Fruit fly (Drosophila melanogaster): Measurements from ENCODE around the gene CG43924.
"Not testable (repeated sequence)": the region's sequence is repeated elsewhere in the genome, so short reads cannot be mapped to it uniquely, and the experiment has no call there.

CG43924 gene

dm6 chr2L:15742976-15743375 is 32.1 kb upstream of the CG43924 start:
- TF ChIP-seq Pif1B (GFP tag; optimal IDR thresholded peaks at IDR 0.05) (no peak), CG14655 (GFP tag; optimal IDR thresholded peaks at IDR 0.05) (no peak), gl (tag; optimal IDR thresholded peaks at IDR 0.05) (no peak), CG4496 (GFP tag; IDR thresholded peaks at IDR 0.05) (no peak), Snoo (tag; optimal IDR thresholded peaks at IDR 0.05) (no peak), CG9948 (tag; optimal IDR thresholded peaks at IDR 0.05) (no peak), Ets98B (GFP tag; IDR thresholded peaks at IDR 0.05) (no peak), CG10348 (GFP tag; IDR thresholded peaks at IDR 0.05) (no peak), CG8159 (tag; optimal IDR thresholded peaks at IDR 0.05) (no peak), CG17806 (tag; optimal IDR thresholded peaks at IDR 0.05) (no peak), CG8301 (tag; optimal IDR thresholded peaks at IDR 0.05) (no peak)

dm6 chr2L:15741418-15741817 is 30.5 kb upstream of the CG43924 start:
- no peak for TF ChIP-seq CG32121 (GFP tag; IDR thresholded peaks at IDR 0.05)
- TF ChIP-seq gl (tag; optimal IDR thresholded peaks at IDR 0.05), result no peak
- TF ChIP-seq CG17806 (tag; optimal IDR thresholded peaks at IDR 0.05), result no peak
- no peak for TF ChIP-seq D1 (tag; optimal IDR thresholded peaks at IDR 0.05)
- no peak for TF ChIP-seq CG8159 (tag; optimal IDR thresholded peaks at IDR 0.05)
- TF ChIP-seq CG4496 (GFP tag; IDR thresholded peaks at IDR 0.05), result no peak
- no peak for TF ChIP-seq Snoo (tag; optimal IDR thresholded peaks at IDR 0.05)

- no peak for TF ChIP-seq Ets98B (GFP tag; IDR thresholded peaks at IDR 0.05)
- no peak for TF ChIP-seq CG8159 (tag; optimal IDR thresholded peaks at IDR 0.05)
- TF ChIP-seq CG12605 (GFP tag; IDR thresholded peaks at IDR 0.05), result no peak
- no peak for TF ChIP-seq rn (GFP tag; IDR thresholded peaks at IDR 0.05)
- TF ChIP-seq CG17806 (tag; optimal IDR thresholded peaks at IDR 0.05), result no peak
- TF ChIP-seq CG14655 (GFP tag; optimal IDR thresholded peaks at IDR 0.05), result no peak
- no peak for TF ChIP-seq Snoo (tag; optimal IDR thresholded peaks at IDR 0.05)
- no peak for TF ChIP-seq CG13204 (GFP tag; optimal IDR thresholded peaks at IDR 0.05)
- TF ChIP-seq CG9948 (tag; optimal IDR thresholded peaks at IDR 0.05), result no peak
- TF ChIP-seq CG10348 (GFP tag; IDR thresholded peaks at IDR 0.05), result no peak
Observed at dm6 chr2L:15740918-15741317, 30.0 kb upstream of the CG43924 start.

dm6 chr2L:15735918-15736317 is 25.0 kb upstream of the CG43924 start:
- TF ChIP-seq CG9948 (tag; optimal IDR thresholded peaks at IDR 0.05) (no peak), CG10348 (GFP tag; IDR thresholded peaks at IDR 0.05) (0 out of 2 replicates have a peak, but pooled peaks have one; percentile 14), rn (GFP tag; IDR thresholded peaks at IDR 0.05) (no peak), CG32121 (GFP tag; IDR thresholded peaks at IDR 0.05) (no peak), CG34367 (tag; optimal IDR thresholded peaks at IDR 0.05) (no peak), fd96Ca (GFP tag; IDR thresholded peaks at IDR 0.05) (no peak), CG13204 (GFP tag; optimal IDR thresholded peaks at IDR 0.05) (no peak)

dm6 chr2L:15731687-15732086 is 20.8 kb upstream of the CG43924 start:
- TF ChIP-seq Snoo (tag; optimal IDR thresholded peaks at IDR 0.05) (no peak), EcR (GFP tag; optimal IDR thresholded peaks at IDR 0.05) (no peak), gl (tag; optimal IDR thresholded peaks at IDR 0.05) (no peak), CG10348 (GFP tag; IDR thresholded peaks at IDR 0.05) (no peak), CG12605 (GFP tag; IDR thresholded peaks at IDR 0.05) (no peak), D1 (tag; optimal IDR thresholded peaks at IDR 0.05) (no peak), Ets98B (GFP tag; IDR thresholded peaks at IDR 0.05) (no peak), CG8159 (tag; optimal IDR thresholded peaks at IDR 0.05) (no peak)

dm6 chr2L:15718172-15718571 is 7.3 kb upstream of the CG43924 start, which contains the start of gene stol:
Gene stol, minus strand, starts transcription at chr2L:15718272.
- not testable (repeated sequence) for TF ChIP-seq CG8301 (tag; optimal IDR thresholded peaks at IDR 0.05); CG34367 (tag; optimal IDR thresholded peaks at IDR 0.05); CG10348 (GFP tag; IDR thresholded peaks at IDR 0.05)

- TF ChIP-seq CG12605 (GFP tag; IDR thresholded peaks at IDR 0.05); Ets98B (GFP tag; IDR thresholded peaks at IDR 0.05); CG14655 (GFP tag; optimal IDR thresholded peaks at IDR 0.05): not testable (repeated sequence)
Observed at dm6 chr2L:15704871-15705270, 6.0 kb downstream of the CG43924 start, which contains the start of gene CG31827. Gene CG31827, plus strand, starts transcription at chr2L:15705171.

dm6 chr2L:15695738-15696137 is 15.2 kb downstream of the CG43924 start, which contains the start of gene CG31780:
Gene CG31780, plus strand, starts transcription at chr2L:15696038.
- TF ChIP-seq gl, Snoo, D1 (tag; optimal IDR thresholded peaks at IDR 0.05): not testable (repeated sequence)

- TF ChIP-seq D1, CG15710, CG8159 (tag; optimal IDR thresholded peaks at IDR 0.05): not testable (repeated sequence)
Observed at dm6 chr2L:15694371-15694770, 16.5 kb downstream of the CG43924 start, which contains the start of gene CG44140. Gene CG44140, minus strand, starts transcription at chr2L:15694471.
